Fruit fly (Drosophila melanogaster): ENCODE results near the gene Grp170.

DNA sequence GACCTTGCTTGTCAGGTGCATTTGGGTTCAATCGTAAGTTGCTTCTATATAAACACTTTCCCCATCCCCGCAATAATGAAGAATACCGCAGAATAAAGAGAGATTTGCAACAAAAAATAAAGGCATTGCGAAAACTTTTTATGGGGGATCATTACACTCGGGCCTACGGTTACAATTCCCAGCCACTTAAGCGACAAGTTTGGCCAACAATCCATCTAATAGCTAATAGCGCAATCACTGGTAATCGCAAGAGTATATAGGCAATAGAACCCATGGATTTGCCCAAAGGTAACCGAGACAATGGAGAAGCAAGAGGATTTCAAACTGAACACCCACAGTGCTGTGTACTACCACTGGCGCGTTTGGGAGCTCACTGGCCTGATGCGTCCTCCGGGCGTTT lies 28.9 kb downstream of the Grp170 start, which contains the start of gene Or2a:
- no peak for TF ChIP-seq CG8478 (optimal IDR thresholded peaks at IDR 0.05)
- TF ChIP-seq CTCF (optimal IDR thresholded peaks at IDR 0.05): no peak
